Worm (Caenorhabditis elegans): ENCODE measurements around the gene zhit-3.

Gene zhit-3

DNA sequence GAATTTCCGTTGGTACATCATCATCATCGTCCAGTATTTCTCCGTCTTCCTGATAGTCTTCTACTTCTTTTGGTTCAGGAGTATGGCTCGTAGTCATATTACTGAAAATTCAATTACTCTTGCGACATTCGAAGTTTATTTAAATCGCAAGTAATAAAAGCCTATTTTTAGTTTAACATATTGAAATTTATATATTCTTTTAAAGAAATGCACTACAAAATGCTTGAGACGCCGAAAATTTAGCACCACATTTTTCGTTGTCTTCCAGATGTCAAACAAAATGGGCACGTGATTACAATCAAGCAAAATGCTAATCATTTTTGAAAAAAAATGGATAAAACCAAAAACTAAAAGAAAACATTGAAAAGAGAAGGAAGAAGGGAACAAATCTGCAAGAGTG is at the start of gene zhit-3:
TSS of gene zhit-3 (minus strand) at position 101 of the 400 bp plus-strand sequence.
- TF ChIP-seq mef-2 (tag; optimal IDR thresholded peaks at IDR 0.05): no peak
- no peak for TF ChIP-seq isw-1 (GFP tag; IDR thresholded peaks at IDR 0.05)
- TF ChIP-seq grh-1 (GFP tag; IDR thresholded peaks at IDR 0.05): no peak
- TF ChIP-seq ceh-8 (GFP tag; optimal IDR thresholded peaks at IDR 0.05): no peak
- TF ChIP-seq sptf-1 (tag; optimal IDR thresholded peaks at IDR 0.05): no peak
- no peak for TF ChIP-seq nhr-20 (tag; optimal IDR thresholded peaks at IDR 0.05)
- TF ChIP-seq nhr-11 (tag; optimal IDR thresholded peaks at IDR 0.05): no peak
- no peak for TF ChIP-seq lin-15B (tag; optimal IDR thresholded peaks at IDR 0.05)
- TF ChIP-seq fkh-10 (GFP tag; optimal IDR thresholded peaks at IDR 0.05): no peak
- no peak for TF ChIP-seq hlh-4 (tag; optimal IDR thresholded peaks at IDR 0.05)
- no peak for TF ChIP-seq swsn-7 (tag; optimal IDR thresholded peaks at IDR 0.05)
- TF ChIP-seq alr-1 (tag; optimal IDR thresholded peaks at IDR 0.05; ENCODE audit: borderline replicate concordance): no peak
- no peak for TF ChIP-seq pqm-1 (tag; optimal IDR thresholded peaks at IDR 0.05)
- TF ChIP-seq ceh-63 (GFP tag; optimal IDR thresholded peaks at IDR 0.05): no peak
- TF ChIP-seq ceh-82 (tag; optimal IDR thresholded peaks at IDR 0.05): no peak
- TF ChIP-seq lin-35 (GFP tag; optimal IDR thresholded peaks at IDR 0.05): no peak
- TF ChIP-seq lir-3 (tag; optimal IDR thresholded peaks at IDR 0.05; ENCODE audit: poor library complexity): no peak

- TF ChIP-seq ceh-8 (GFP tag; optimal IDR thresholded peaks at IDR 0.05) (no peak), unc-62 (GFP tag; optimal IDR thresholded peaks at IDR 0.05) (no peak), Y116A8C.19 (tag; optimal IDR thresholded peaks at IDR 0.05; ENCODE audit: borderline replicate concordance) (no peak), lin-13 (GFP tag; optimal IDR thresholded peaks at IDR 0.05) (no peak), isw-1 (GFP tag; IDR thresholded peaks at IDR 0.05) (no peak), grh-1 (GFP tag; IDR thresholded peaks at IDR 0.05) (no peak), tbx-2 (tag; optimal IDR thresholded peaks at IDR 0.05) (no peak), nhr-28 (tag; optimal IDR thresholded peaks at IDR 0.05) (no peak), ztf-11 (tag; optimal IDR thresholded peaks at IDR 0.05) (no peak), lin-14 (GFP tag; optimal IDR thresholded peaks at IDR 0.05) (no peak), nhr-77 (tag; optimal IDR thresholded peaks at IDR 0.05) (no peak), nhr-12 (tag; optimal IDR thresholded peaks at IDR 0.05) (no peak)
Measured at ce11 chrV:10260460-10260859, 48.5 kb upstream of the zhit-3 start, which contains the start of gene sri-18. sri-18 (minus strand) TSS chrV:10260560.

ce11 chrV:10256050-10256449 is 44.1 kb upstream of the zhit-3 start, which contains the start of gene nhr-232:
nhr-232 (plus strand) TSS chrV:10256170.
- TF ChIP-seq fkh-4 (tag; optimal IDR thresholded peaks at IDR 0.05; ENCODE audit: borderline replicate concordance) (no peak), tbx-2 (tag; optimal IDR thresholded peaks at IDR 0.05) (no peak), nhr-11 (tag; optimal IDR thresholded peaks at IDR 0.05) (no peak), rnt-1 (tag; optimal IDR thresholded peaks at IDR 0.05) (no peak), lin-35 (GFP tag; optimal IDR thresholded peaks at IDR 0.05) (peak in 1 of 2 experiments; percentile 32), C04F5.9 (tag; optimal IDR thresholded peaks at IDR 0.05) (no peak), lin-14 (GFP tag; optimal IDR thresholded peaks at IDR 0.05) (peak; percentile 17), nhr-28 (tag; optimal IDR thresholded peaks at IDR 0.05) (no peak), fkh-8 (tag; optimal IDR thresholded peaks at IDR 0.05) (no peak), efl-1 (optimal IDR thresholded peaks at IDR 0.05) (no peak), efl-1 (GFP tag; optimal IDR thresholded peaks at IDR 0.05 in 1 of 2) (peak in 1 of 2 experiments; percentile 39), elt-2 (tag; optimal IDR thresholded peaks at IDR 0.05) (peak; percentile 70), hlh-17 (GFP tag; optimal IDR thresholded peaks at IDR 0.05; ENCODE audit: borderline replicate concordance) (no peak), xbp-1 (tag; optimal IDR thresholded peaks at IDR 0.05) (no peak)

- TF ChIP-seq tlp-1 (tag; optimal IDR thresholded peaks at IDR 0.05): no peak
- TF ChIP-seq nhr-90 (tag; optimal IDR thresholded peaks at IDR 0.05; ENCODE audit: poor library complexity): no peak
- peak in 1 of 3 experiments; percentile 3 for TF ChIP-seq ceh-82 (tag; optimal IDR thresholded peaks at IDR 0.05)
- TF ChIP-seq C04F5.9 (tag; optimal IDR thresholded peaks at IDR 0.05): no peak
- TF ChIP-seq nhr-84 (tag; optimal IDR thresholded peaks at IDR 0.05): no peak
- no peak for TF ChIP-seq sup-37 (GFP tag; optimal IDR thresholded peaks at IDR 0.05)
- TF ChIP-seq lsy-2 (tag; optimal IDR thresholded peaks at IDR 0.05): peak in 1 of 2 experiments; percentile 52
- TF ChIP-seq efl-1 (optimal IDR thresholded peaks at IDR 0.05): peak in 1 of 2 experiments; percentile 26
- TF ChIP-seq efl-1 (GFP tag; optimal IDR thresholded peaks at IDR 0.05 in 1 of 2): peak in 1 of 2 experiments; percentile 4
- no peak for TF ChIP-seq nhr-85 (tag)
- TF ChIP-seq nhr-20 (tag; optimal IDR thresholded peaks at IDR 0.05): peak; percentile 10
- TF ChIP-seq elt-2 (tag; optimal IDR thresholded peaks at IDR 0.05): peak; percentile 5
- TF ChIP-seq snpc-4 (tag; optimal IDR thresholded peaks at IDR 0.05): no peak
- TF ChIP-seq dsc-1 (tag; optimal IDR thresholded peaks at IDR 0.05): no peak
- TF ChIP-seq blmp-1 (tag; optimal IDR thresholded peaks at IDR 0.05): peak; percentile 89
- no peak for TF ChIP-seq hlh-17 (GFP tag; optimal IDR thresholded peaks at IDR 0.05; ENCODE audit: borderline replicate concordance)
- no peak for TF ChIP-seq nhr-77 (tag; optimal IDR thresholded peaks at IDR 0.05)
- TF ChIP-seq skn-1 (tag; optimal IDR thresholded peaks at IDR 0.05): peak; percentile 67
- TF ChIP-seq unc-130 (tag; optimal IDR thresholded peaks at IDR 0.05): no peak
- TF ChIP-seq grh-1 (GFP tag; IDR thresholded peaks at IDR 0.05): no peak
- TF ChIP-seq isw-1 (GFP tag; IDR thresholded peaks at IDR 0.05): no peak
- no peak for TF ChIP-seq nhr-12 (tag; optimal IDR thresholded peaks at IDR 0.05)
Measured at ce11 chrV:10255005-10255472, 43.1 kb upstream of the zhit-3 start, which contains the start of gene rop-1. rop-1 (minus strand) TSS chrV:10255055.

Data from whole organism, L1 larva.